Fruit fly (Drosophila melanogaster): ENCODE results near the gene CtsL4.

DNA sequence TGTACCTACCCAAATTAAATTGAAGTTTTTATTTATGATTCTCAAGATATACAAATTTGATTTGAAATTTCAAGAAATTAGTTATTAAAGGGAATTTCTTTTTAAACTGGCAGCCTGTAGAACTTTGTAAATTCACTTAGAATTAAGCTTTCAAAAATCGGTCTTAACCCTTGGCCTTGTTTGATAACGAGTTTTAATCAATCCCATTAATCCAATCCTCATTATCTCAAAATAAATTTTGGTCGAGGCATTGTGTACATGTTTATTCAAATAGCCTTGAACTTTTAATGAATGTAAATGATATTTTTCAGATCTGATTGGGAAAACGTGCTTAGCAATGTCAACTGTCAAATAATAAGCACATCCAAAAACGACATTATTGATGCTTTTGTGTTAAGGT is 16.6 kb downstream of the CtsL4 start:
- no peak for TF ChIP-seq Hr39 (GFP tag; optimal IDR thresholded peaks at IDR 0.05)
- no peak for TF ChIP-seq CG6808 (GFP tag; optimal IDR thresholded peaks at IDR 0.05)
- no peak for TF ChIP-seq eg (GFP tag; IDR thresholded peaks at IDR 0.05)
- no peak for TF ChIP-seq CG6792 (GFP tag; optimal IDR thresholded peaks at IDR 0.05)
- TF ChIP-seq fd59A (GFP tag; optimal IDR thresholded peaks at IDR 0.05) = no peak
- TF ChIP-seq svp (GFP tag) = peak; percentile 71
- TF ChIP-seq dsx (GFP tag; optimal IDR thresholded peaks at IDR 0.05; ENCODE audit: poor library complexity, severe bottlenecking) = no peak
- no peak for TF ChIP-seq Hr4 (GFP tag; optimal IDR thresholded peaks at IDR 0.05)
- TF ChIP-seq topi (GFP tag; optimal IDR thresholded peaks at IDR 0.05) = no peak
- no peak for TF ChIP-seq CG11762 (GFP tag; optimal IDR thresholded peaks at IDR 0.05; ENCODE audit: insufficient read depth)
- no peak for TF ChIP-seq esn (GFP tag; optimal IDR thresholded peaks at IDR 0.05)
- TF ChIP-seq Sox15 (GFP tag; optimal IDR thresholded peaks at IDR 0.05) = no peak
- no peak for TF ChIP-seq CG16779 (tag; optimal IDR thresholded peaks at IDR 0.05)
- TF ChIP-seq CG10669 (GFP tag; optimal IDR thresholded peaks at IDR 0.05) = no peak

Data from whole organism, prepupa.